Worm (Caenorhabditis elegans) whole organism, L4 larva: ENCODE measurements around the gene W06B4.2.
A peak's percentile ranks its signal among the peaks of the same experiment; 100 is the strongest.

Experiments used
- ceh-82 ChIP-seq: sonication (generic microtip); optimal IDR thresholded peaks from 2 replicates; lab custom pipeline; 2017; ENCODE audit warnings: missing biosample characterization, missing genetic modification characterization
- ces-1 ChIP-seq: fragments of 150-350 bp; sonication (generic microtip); optimal IDR thresholded peaks from 4 replicates; lab custom pipeline; 2014; ENCODE audit warnings: missing biosample characterization, missing genetic modification reagents, missing genetic modification characterization
- ctbp-1 ChIP-seq: fragments of 200-800 bp; sonication (Bioruptor generic); IDR thresholded peaks from 2 replicates; pipeline ENCODE4 v1.3.6; 2022; ENCODE audit warnings: missing genetic modification reagents, missing genetic modification characterization, missing compliant biosample characterization
- daf-12 ChIP-seq: fragments of 150-350 bp; optimal IDR thresholded peaks from 2 replicates; lab custom pipeline; 2014; ENCODE audit warnings: missing biosample characterization, missing genetic modification reagents, missing genetic modification characterization
- daf-8 ChIP-seq: fragments of 200-800 bp; sonication (Bioruptor generic); IDR thresholded peaks from 2 replicates; pipeline ENCODE4 v1.3.6; 2022; ENCODE audit warnings: missing genetic modification characterization, missing compliant biosample characterization
- egl-27 ChIP-seq: sonication (generic microtip); optimal IDR thresholded peaks from 3 replicates; lab custom pipeline; 2017; ENCODE audit warnings: missing biosample characterization, missing genetic modification reagents, missing genetic modification characterization
- gei-8 ChIP-seq: fragments of 200-800 bp; sonication (Bioruptor generic); optimal IDR thresholded peaks from 2 replicates; lab custom pipeline; 2018; ENCODE audit warnings: mild to moderate bottlenecking, missing genetic modification characterization, missing compliant biosample characterization
- hlh-11 ChIP-seq: fragments of 200-800 bp; sonication (Bioruptor generic); optimal IDR thresholded peaks from 2 replicates; lab custom pipeline; 2018; ENCODE audit warnings: mild to moderate bottlenecking, missing genetic modification characterization, missing compliant biosample characterization
- mdt-29 ChIP-seq: fragments of 200-800 bp; sonication (Bioruptor generic); IDR thresholded peaks from 2 replicates; pipeline ENCODE4 v1.3.6; 2022; ENCODE audit warnings: missing genetic modification reagents, missing genetic modification characterization, missing compliant biosample characterization
- mep-1 ChIP-seq: fragments of 150-350 bp; sonication (generic microtip); optimal IDR thresholded peaks from 3 replicates; lab custom pipeline; 2014; ENCODE audit warnings: missing biosample characterization, missing genetic modification characterization
- nhr-11 ChIP-seq: fragments of 150-350 bp; optimal IDR thresholded peaks from 2 replicates; lab custom pipeline; 2014; ENCODE audit warnings: missing biosample characterization, missing genetic modification characterization
- nhr-111 ChIP-seq: fragments of 200-800 bp; sonication (Bioruptor generic); optimal IDR thresholded peaks from 2 replicates; lab custom pipeline; 2018; ENCODE audit warnings: mild to moderate bottlenecking, missing genetic modification characterization, missing compliant biosample characterization
- set-16 ChIP-seq: fragments of 200-800 bp; sonication (Bioruptor generic); IDR thresholded peaks from 2 replicates; pipeline ENCODE4 v1.3.6; 2022; ENCODE audit warnings: missing genetic modification reagents, missing genetic modification characterization, missing compliant biosample characterization
- unc-130 ChIP-seq: sonication (generic microtip); optimal IDR thresholded peaks from 2 replicates; lab custom pipeline; 2016; ENCODE audit warnings: missing genetic modification reagents, missing genetic modification characterization, missing compliant biosample characterization
- unc-39 ChIP-seq: sonication (generic microtip); optimal IDR thresholded peaks from 2 replicates; lab custom pipeline; 2017; ENCODE audit warnings: missing biosample characterization, missing genetic modification characterization
- unc-62 ChIP-seq, 3 experiments: fragments of 150-350 bp in 1 of 3; sonication (generic microtip); optimal IDR thresholded peaks in 2 of 3; peaks in 1 of 3; 1 replicate in 1 of 3; 2 replicates in 2 of 3; lab custom pipeline; 2014 to 2017; ENCODE audit warnings: missing biosample characterization in 3 of 3, missing genetic modification characterization in 3 of 3, missing genetic modification reagents in 3 of 3, missing genotype in 1 of 3
- zip-11 ChIP-seq: fragments of 200-800 bp; sonication (Bioruptor generic); IDR thresholded peaks from 2 replicates; pipeline ENCODE4 v1.3.6; 2022; ENCODE audit warnings: missing genetic modification characterization, missing compliant biosample characterization

The W06B4.2 gene

DNA sequence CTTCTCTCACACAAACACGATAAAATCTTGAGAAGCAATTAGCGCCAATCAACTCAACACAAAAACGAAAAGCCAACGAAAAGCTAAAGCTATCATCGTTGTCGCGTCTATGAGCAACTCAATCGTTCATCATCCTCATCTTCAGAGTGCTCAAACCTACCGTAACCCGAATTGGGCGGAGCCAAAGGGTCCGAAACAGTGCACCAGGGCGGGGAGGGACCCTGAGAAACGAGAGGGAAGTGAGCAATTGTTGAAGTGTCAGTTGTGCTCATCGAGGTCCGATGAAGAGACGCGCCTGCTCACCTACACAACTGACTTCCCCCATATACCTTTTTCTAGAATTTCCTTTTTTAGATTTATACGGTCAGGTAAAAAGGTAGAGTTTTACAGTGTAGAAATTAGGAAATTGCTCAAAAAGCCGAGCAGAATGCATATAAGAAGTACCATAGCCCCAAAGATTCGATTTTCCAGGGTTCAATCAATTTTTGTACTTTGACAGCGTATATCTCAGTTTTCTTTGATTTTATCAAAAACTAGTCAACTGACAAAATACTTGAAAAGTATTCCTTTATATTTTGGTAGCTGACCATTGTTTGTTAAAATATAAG is 50.4 kb downstream of the W06B4.2 start, which contains the start of gene hlh-1 (continued):
- no peak for TF ChIP-seq gei-8
- TF ChIP-seq nhr-11, result peak; percentile 47
- TF ChIP-seq ces-1, result no peak
- no peak for TF ChIP-seq egl-27 (tag; lab: Kevin White, UChicago)
- TF ChIP-seq unc-130, result no peak
- TF ChIP-seq mdt-29 (GFP tag; lab: Robert Waterston, UW), result no peak
- no peak for TF ChIP-seq nhr-111 (GFP tag; lab: Kevin White, UChicago)
- TF ChIP-seq ceh-82, result no peak
- no peak for TF ChIP-seq zip-11 (GFP tag; lab: Robert Waterston, UW)

DNA sequence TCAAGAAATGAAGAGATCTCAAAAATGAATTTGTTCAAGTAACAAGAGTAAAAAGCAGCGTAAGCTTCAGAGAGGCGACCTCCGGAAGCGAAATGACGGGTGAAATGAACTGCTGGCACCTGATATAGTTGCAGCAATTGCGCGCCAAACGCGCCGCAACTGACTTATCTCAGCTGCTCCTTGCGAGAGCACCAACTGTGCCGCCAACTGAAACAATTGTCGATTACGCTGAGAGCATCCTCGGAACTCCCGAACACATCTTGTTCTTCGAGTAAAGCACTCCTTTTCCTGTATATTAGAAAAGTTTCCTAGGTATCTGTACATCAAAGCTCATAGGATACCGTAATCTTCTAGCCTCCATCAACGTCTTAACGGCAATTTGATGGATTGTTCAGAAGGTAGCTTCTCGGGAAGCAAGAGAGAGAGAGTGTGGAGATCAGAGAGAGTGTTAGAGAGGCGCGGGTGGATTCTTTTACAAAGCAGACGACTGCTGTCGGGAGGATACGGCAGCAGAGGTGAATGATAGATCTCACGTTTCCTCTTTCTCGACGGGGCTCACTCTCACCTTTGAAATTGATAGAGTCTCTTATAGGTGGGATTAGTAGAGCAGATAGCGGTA is 52.1 kb downstream of the W06B4.2 start:
- TF ChIP-seq nhr-11 (peak; percentile 18), daf-12 (tag; lab: Kevin White, UChicago) (no peak), ctbp-1 (GFP tag; lab: Robert Waterston, UW) (0 out of 2 replicates have a peak, but pooled peaks have one; percentile 21), unc-39 (tag; lab: Kevin White, UChicago) (no peak), mep-1 (tag; lab: Kevin White, UChicago) (no peak), set-16 (0 out of 2 replicates have a peak, but pooled peaks have one; percentile 8), hlh-11 (peak; percentile 60), daf-8 (GFP tag; lab: Robert Waterston, UW) (no peak), unc-62 (GFP tag; optimal IDR thresholded peaks at IDR 0.05 in 1 of 2; lab: Kevin White, UChicago) (peak in 1 of 2 experiments; percentile 4), unc-62 (tag; optimal IDR thresholded peaks at IDR 0.05; lab: Kevin White, UChicago) (no peak)
